Worm (Caenorhabditis elegans): Measurements from ENCODE around the gene rpoa-49.

The rpoa-49 gene

DNA sequence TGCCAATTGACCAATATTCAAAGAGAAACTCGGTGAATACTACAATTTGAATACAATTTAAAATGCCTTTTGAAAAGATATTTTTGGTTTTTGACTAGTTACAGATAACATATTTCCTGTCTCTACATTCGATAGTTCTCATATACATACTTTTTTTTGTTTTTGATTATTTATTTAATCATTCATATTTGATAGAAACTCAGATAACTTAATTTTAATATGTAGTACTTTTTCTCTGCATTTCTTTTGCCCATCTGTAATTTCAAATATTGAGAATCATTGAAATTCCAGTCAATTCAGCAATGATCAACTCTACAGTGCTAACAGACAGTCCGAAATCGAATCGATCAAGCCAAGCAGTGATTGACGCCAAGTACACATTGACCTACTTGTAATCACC is 16.2 kb downstream of the rpoa-49 start, which contains the start of gene C23H3.2:
Gene C23H3.2 (plus strand): TSS at position 301 of the 400 bp plus-strand sequence.
- TF ChIP-seq dao-5 (tag; optimal IDR thresholded peaks at IDR 0.05) (no peak), W03F9.2 (tag; optimal IDR thresholded peaks at IDR 0.05) (no peak), him-1 (tag; optimal IDR thresholded peaks at IDR 0.05) (no peak)

DNA sequence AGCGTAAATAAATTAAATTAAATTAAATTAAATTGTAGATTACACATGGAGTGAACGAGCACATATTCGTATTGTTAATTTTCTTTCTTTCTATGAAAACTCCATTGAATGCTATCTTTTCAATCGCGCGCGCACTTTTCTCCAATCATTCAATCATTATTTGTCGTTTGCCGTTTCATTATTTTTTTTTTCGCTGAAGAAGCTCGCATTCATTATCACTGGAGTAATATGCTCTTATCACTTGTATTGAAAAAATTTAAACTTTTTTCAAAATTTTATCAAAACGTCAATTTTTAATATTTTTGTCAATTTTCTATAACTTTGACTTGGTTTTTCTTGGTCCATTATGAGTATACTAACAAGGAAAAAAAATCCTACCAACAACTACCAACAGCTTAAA is 20.6 kb downstream of the rpoa-49 start:
- no peak for TF ChIP-seq W03F9.2 (tag; optimal IDR thresholded peaks at IDR 0.05)
- TF ChIP-seq him-1 (tag; optimal IDR thresholded peaks at IDR 0.05) = no peak
- TF ChIP-seq dao-5 (tag; optimal IDR thresholded peaks at IDR 0.05) = no peak

DNA sequence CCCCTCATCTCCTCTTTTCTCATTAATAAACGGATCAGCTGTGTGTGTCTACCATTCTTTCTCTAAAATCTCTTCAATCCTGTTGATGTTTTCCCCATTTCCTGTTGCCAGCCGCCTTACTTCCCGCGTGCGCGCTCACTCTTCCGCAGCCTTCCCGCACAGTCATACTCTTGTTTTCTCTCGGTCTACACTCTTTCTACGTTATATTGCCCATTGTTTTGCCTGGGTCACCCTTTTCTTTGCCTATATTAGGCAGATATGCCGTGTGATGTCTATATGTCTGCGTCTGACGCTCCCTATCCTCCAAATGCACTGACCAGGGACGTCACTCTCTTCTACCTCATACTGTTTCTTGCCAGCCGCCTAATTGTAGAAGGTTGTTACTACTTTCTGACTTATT is 21.5 kb downstream of the rpoa-49 start:
- no peak for TF ChIP-seq dao-5 (tag; optimal IDR thresholded peaks at IDR 0.05)
- TF ChIP-seq W03F9.2 (tag; optimal IDR thresholded peaks at IDR 0.05) = no peak
- TF ChIP-seq him-1 (tag; optimal IDR thresholded peaks at IDR 0.05) = no peak

DNA sequence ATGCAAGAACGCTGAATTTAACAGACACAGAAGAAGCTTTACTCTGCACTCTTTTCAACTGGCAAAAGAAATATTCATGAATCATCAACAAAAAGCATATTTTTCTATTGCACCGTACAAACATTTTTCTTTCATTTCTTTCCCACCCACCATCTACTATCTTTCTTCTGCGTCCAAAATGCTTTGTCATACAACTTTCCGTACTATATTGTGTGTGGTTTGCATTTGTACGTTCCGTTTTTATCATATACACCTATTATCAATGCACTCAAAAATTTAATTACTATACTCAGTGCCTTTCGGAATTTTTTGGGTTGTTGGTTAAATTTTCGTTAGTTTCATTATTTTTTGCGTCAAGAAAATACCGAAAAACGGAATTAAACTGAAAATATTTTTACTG is 22.8 kb downstream of the rpoa-49 start:
- no peak for TF ChIP-seq W03F9.2 (tag; optimal IDR thresholded peaks at IDR 0.05)
- TF ChIP-seq him-1 (tag; optimal IDR thresholded peaks at IDR 0.05) = no peak
- TF ChIP-seq dao-5 (tag; optimal IDR thresholded peaks at IDR 0.05) = no peak

DNA sequence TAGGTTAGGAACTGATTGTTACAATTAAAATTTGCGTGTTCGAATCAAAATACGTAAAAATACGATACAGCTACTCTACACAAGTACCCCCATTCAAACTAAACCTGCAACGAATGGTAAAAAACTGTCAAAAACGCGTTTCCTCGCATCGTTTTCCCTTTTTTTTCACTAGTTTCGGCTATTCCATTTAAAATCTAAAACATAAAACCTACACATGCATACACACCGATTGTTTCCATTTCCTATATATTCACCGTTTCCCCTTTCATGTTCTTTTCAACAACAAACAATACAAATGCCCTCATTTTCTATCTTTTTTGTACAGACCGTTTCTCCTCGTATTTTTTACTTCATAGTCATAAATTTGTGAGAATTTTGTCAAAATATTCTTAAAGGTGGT is 23.9 kb downstream of the rpoa-49 start:
- no peak for TF ChIP-seq dao-5 (tag; optimal IDR thresholded peaks at IDR 0.05)
- no peak for TF ChIP-seq him-1 (tag; optimal IDR thresholded peaks at IDR 0.05)
- TF ChIP-seq W03F9.2 (tag; optimal IDR thresholded peaks at IDR 0.05) = no peak

DNA sequence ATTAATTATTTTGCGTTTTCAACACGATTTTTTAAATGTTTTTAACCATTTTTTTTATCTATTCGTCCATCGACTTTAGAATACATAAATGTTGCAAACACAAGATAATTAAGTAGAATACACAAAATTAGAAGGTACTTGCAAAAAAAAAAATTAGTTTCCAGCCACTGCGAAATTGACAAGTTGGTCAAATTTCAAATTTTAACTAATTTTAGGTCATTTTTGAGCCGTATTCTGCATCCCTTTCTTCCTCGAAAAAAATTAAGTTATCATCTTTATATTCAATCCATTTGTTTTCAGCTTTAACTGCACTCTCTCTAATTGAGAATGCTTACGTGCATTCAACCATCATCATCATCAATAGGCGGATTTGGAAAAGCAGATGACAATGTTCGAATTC is 24.5 kb downstream of the rpoa-49 start, which contains the start of gene egl-26:
Gene egl-26 (plus strand): TSS at position 301 of the 400 bp plus-strand sequence.
- TF ChIP-seq dao-5 (tag; optimal IDR thresholded peaks at IDR 0.05) = no peak
- TF ChIP-seq W03F9.2 (tag; optimal IDR thresholded peaks at IDR 0.05) = no peak
- no peak for TF ChIP-seq him-1 (tag; optimal IDR thresholded peaks at IDR 0.05)

DNA sequence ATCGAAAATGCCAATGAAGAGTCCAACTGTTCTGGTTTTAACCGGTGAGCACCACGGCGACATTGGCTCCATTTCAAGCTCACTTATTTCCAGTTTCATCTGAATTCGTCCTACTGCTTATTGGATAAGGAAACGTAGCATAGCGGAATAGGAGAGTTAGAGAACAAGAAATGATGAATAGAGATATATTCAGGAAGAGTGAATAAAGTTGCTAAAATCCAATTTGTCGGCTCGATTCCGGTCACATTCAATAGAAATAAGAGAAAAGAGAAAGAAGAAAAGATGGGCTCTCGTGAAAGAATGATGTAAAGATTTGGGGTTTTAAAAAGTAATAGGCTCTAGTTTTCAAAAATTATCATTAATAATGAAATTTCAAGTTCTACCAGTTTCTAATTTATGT is 28.5 kb downstream of the rpoa-49 start:
- TF ChIP-seq dao-5 (tag; optimal IDR thresholded peaks at IDR 0.05) (no peak), W03F9.2 (tag; optimal IDR thresholded peaks at IDR 0.05) (no peak), him-1 (tag; optimal IDR thresholded peaks at IDR 0.05) (no peak)

DNA sequence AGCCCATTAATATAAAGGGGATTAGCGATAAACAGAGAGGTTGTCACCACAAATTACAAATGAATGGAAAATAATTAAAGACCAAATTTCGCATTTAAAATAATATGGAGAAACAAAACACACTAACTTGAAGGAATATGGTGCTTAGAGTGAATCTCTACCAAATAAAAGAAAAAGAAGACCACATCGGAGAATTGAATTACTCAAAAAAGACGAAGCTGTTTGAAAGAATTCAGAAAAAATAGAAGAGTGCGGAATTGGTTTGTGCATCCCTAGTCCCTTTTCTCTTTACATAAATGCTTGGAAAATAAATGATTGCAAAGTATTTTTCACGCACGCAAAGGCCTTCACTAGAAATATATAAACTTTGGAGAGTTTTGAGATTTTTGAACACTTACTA is 29.1 kb downstream of the rpoa-49 start:
- TF ChIP-seq dao-5 (tag; optimal IDR thresholded peaks at IDR 0.05) (no peak), W03F9.2 (tag; optimal IDR thresholded peaks at IDR 0.05) (no peak), him-1 (tag; optimal IDR thresholded peaks at IDR 0.05) (no peak)

DNA sequence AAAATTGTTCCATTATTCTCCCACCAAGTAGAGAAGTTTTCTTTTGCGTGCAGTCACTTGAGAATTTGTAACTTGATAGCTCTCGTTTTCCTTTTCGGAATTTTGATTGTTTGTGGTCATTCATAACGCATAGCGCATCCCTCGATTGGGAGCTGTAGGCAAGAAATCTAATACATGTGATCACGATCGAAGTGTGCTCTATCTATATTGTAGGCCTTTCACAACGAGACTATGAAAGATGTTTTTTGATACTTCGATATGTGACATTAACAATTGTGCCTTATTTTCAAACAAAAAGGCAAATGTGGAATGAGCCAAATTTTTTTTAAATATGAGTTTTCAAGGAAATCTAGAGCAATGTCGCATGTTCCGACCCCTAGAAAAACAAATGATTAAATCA is 31.0 kb downstream of the rpoa-49 start:
- TF ChIP-seq W03F9.2 (tag; optimal IDR thresholded peaks at IDR 0.05) = no peak
- no peak for TF ChIP-seq dao-5 (tag; optimal IDR thresholded peaks at IDR 0.05)
- TF ChIP-seq him-1 (tag; optimal IDR thresholded peaks at IDR 0.05) = no peak

DNA sequence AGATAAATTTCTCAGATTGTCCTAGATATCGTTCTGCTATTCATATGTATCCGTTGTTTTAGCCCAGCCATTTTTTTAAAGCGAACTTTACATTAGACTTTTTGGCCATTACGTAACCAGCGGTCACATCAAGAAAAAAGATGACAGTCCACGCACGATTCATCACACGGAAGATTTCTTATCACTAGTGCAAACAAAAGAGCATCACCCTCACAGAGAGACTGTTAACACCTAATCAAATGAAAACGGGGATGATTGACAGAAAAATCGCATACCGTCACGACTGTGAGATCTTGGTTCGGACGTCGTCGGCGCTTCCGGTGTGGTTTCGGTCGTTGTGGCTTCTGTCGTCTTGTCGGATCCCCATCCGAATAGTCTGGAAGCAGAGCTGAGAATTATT is 31.8 kb downstream of the rpoa-49 start:
- no peak for TF ChIP-seq dao-5 (tag; optimal IDR thresholded peaks at IDR 0.05)
- TF ChIP-seq him-1 (tag; optimal IDR thresholded peaks at IDR 0.05) = no peak
- no peak for TF ChIP-seq W03F9.2 (tag; optimal IDR thresholded peaks at IDR 0.05)

DNA sequence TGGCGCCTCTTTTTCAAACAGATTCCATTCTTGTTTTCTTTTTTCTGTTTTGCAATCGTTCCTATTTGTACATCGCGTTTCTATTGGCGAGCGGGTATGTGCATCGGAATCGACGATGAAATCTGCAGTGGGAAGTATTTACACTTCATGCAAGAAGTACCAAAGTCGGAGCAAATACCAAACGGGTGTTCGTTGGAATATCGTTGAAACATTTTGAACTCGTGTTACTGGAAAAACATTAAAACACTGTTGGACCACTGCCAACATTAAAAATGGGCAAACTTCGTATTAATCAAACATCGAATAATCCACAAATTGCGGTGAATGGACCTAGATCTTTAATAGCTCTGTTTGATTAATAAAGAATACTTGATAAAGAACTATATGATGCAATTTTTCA is 34.3 kb downstream of the rpoa-49 start, which contains the start of gene C23H3.9:
Gene C23H3.9 (minus strand): TSS at position 101 of the 400 bp plus-strand sequence.
- no peak for TF ChIP-seq him-1 (tag; optimal IDR thresholded peaks at IDR 0.05)

DNA sequence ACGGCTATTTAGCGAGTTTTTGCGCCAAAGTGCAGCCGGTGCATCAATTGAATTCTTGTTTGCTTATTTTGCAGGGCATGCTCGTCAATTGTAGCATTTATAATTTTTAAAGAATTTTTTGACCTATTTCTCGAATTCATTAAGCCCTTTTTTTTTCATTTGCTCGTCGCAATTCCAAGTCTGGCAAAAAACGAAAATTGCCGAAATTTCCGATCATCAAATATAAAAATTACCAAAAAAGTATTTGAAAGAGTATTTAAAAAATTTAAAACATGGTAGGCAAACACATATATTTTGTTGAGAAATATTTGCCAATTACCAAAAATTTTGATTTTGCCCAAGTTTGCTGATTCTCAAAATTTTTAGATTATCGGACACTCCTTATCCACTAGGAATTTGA is 39.3 kb downstream of the rpoa-49 start, which contains the start of gene C50D2.6:
Gene C50D2.6 (plus strand): TSS at position 301 of the 400 bp plus-strand sequence.
- TF ChIP-seq dao-5 (tag; optimal IDR thresholded peaks at IDR 0.05) (no peak), W03F9.2 (tag; optimal IDR thresholded peaks at IDR 0.05) (no peak), him-1 (tag; optimal IDR thresholded peaks at IDR 0.05) (no peak)

DNA sequence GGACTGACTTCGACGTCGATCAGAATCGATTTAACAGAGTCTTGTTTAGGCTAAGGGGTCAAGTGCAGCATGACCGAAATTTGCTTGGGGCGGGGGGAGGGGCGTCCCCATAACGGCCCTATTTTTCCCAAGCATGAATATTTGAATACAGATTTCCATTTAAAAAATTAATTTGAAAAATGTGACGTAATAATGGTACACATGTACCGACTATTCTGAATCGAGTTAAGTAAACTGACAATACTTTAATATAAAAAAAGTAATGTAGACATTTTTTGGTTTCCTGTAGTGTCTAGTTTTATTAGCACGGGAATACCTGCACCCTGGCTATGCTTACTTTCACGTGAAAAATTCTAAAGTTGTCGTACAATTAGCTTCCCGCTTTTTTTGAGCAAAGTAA is 42.0 kb downstream of the rpoa-49 start:
- TF ChIP-seq W03F9.2 (tag; optimal IDR thresholded peaks at IDR 0.05) (no peak), dao-5 (tag; optimal IDR thresholded peaks at IDR 0.05) (no peak), him-1 (tag; optimal IDR thresholded peaks at IDR 0.05) (no peak)

DNA sequence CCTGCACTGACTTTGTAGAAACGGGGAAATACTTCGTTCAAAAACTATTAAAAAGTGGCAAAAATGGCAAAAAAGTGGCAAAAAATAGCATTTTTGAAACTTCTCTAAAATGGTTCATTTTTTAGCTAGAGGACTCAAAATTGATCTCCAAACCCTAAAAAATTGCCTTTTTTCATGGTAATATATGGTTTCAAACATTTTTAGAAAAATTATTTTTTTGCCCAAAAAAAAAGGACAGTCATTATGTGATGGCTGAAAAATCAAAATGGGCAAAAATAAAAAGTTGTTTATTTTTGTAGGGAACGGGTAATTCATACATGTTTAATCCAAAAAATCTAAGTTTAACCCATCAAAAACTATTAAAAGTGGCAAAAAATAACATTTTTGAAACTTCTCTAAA is 43.1 kb downstream of the rpoa-49 start:
- no peak for TF ChIP-seq dao-5 (tag; optimal IDR thresholded peaks at IDR 0.05)
- TF ChIP-seq him-1 (tag; optimal IDR thresholded peaks at IDR 0.05) = no peak
- no peak for TF ChIP-seq W03F9.2 (tag; optimal IDR thresholded peaks at IDR 0.05)

DNA sequence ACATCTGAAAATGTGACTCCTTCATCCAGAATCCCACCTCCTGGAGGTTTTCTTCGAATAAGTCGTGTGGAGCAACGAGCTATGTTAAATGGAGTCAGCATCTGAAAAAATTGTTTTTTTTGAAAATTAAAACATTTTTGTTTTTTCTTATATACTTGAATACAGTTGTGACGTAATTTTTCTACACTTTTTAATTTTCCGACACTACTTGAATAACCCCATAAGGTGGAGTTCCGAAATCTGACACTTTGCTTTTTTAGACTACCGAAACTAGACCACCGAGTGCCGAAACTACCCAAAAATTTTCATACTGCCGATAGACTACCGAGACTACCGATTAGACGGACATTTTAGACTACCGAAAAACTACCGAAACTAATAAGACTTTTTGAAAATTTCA is 46.6 kb downstream of the rpoa-49 start, which contains the start of gene mcat-1:
Gene mcat-1 (minus strand): TSS at position 101 of the 400 bp plus-strand sequence.
- TF ChIP-seq him-1 (tag; optimal IDR thresholded peaks at IDR 0.05) (no peak), W03F9.2 (tag; optimal IDR thresholded peaks at IDR 0.05) (no peak), dao-5 (tag; optimal IDR thresholded peaks at IDR 0.05) (no peak)
